Worm (Caenorhabditis elegans) whole organism, L2 larva: ENCODE measurements around the gene glb-20.

ENCODE experiments used
- F13H6.1 ChIP-seq: sonication (generic microtip); optimal IDR thresholded peaks from 2 replicates; lab custom pipeline; 2016; ENCODE audit warnings: missing genetic modification characterization, missing compliant biosample characterization
- R02D3.7 ChIP-seq: fragments of 150-350 bp; optimal IDR thresholded peaks from 2 replicates; lab custom pipeline; 2014; ENCODE audit warnings: missing biosample characterization, missing genetic modification characterization
- Y55F3AM.14 ChIP-seq: fragments of 200-800 bp; sonication (Bioruptor generic); optimal IDR thresholded peaks from 2 replicates; lab custom pipeline; 2018; ENCODE audit warnings: mild to moderate bottlenecking, missing genetic modification characterization, missing compliant biosample characterization
- ZK546.5 ChIP-seq: sonication (generic microtip); optimal IDR thresholded peaks from 2 replicates; lab custom pipeline; 2017; ENCODE audit warnings: missing biosample characterization, missing genetic modification characterization
- alr-1 ChIP-seq: fragments of 150-350 bp; optimal IDR thresholded peaks from 2 replicates; lab custom pipeline; 2014; ENCODE audit warnings: missing biosample characterization, missing genetic modification characterization
- ama-1 ChIP-seq: fragments of 150-350 bp; optimal IDR thresholded peaks from 2 replicates; lab custom pipeline; 2018; ENCODE audit warnings: inconsistent platforms
- blmp-1 ChIP-seq: sonication (generic microtip); optimal IDR thresholded peaks from 2 replicates; lab custom pipeline; 2017; ENCODE audit warnings: missing genetic modification characterization, mild to moderate bottlenecking, missing compliant biosample characterization, antibody characterized with exemption, moderate library complexity; ENCODE audit not compliant: insufficient read depth
- ceh-82 ChIP-seq: fragments of 150-350 bp; optimal IDR thresholded peaks from 2 replicates; lab custom pipeline; 2014; ENCODE audit warnings: missing biosample characterization, missing genetic modification characterization
- dmd-4 ChIP-seq: sonication (generic microtip); optimal IDR thresholded peaks from 2 replicates; lab custom pipeline; 2017; ENCODE audit warnings: missing biosample characterization, missing genetic modification characterization
- egl-27 ChIP-seq: sonication (generic microtip); optimal IDR thresholded peaks from 3 replicates; lab custom pipeline; 2017; ENCODE audit warnings: missing biosample characterization, missing genetic modification reagents, missing genetic modification characterization
- elt-1 ChIP-seq: fragments of 150-350 bp; optimal IDR thresholded peaks from 2 replicates; lab custom pipeline; 2014; ENCODE audit warnings: missing biosample characterization, missing genetic modification characterization
- elt-3 ChIP-seq: sonication (generic microtip); optimal IDR thresholded peaks from 2 replicates; lab custom pipeline; 2017; ENCODE audit warnings: missing biosample characterization, missing genetic modification characterization
- fos-1 ChIP-seq: fragments of 150-350 bp; optimal IDR thresholded peaks from 2 replicates; lab custom pipeline; 2014; ENCODE audit warnings: missing biosample characterization, missing genetic modification characterization
- lin-11 ChIP-seq: fragments of 150-350 bp; sonication (generic microtip); optimal IDR thresholded peaks from 2 replicates; lab custom pipeline; 2014; ENCODE audit warnings: missing biosample characterization, missing genetic modification characterization, inconsistent platforms, mixed read lengths
- lin-13 ChIP-seq: fragments of 150-350 bp; optimal IDR thresholded peaks from 2 replicates; lab custom pipeline; 2014; ENCODE audit warnings: missing biosample characterization, missing genetic modification reagents, missing genetic modification characterization
- lin-39 ChIP-seq: fragments of 150-350 bp; optimal IDR thresholded peaks from 2 replicates; lab custom pipeline; 2014; ENCODE audit warnings: missing biosample characterization, missing genetic modification reagents, missing genetic modification characterization
- lsy-2 ChIP-seq, 2 experiments: fragments of 150-350 bp in 1 of 2; sonication (generic microtip) in 1 of 2; optimal IDR thresholded peaks; 2 replicates each; lab custom pipeline; 2014 to 2017; ENCODE audit warnings: missing biosample characterization in 2 of 2, missing genetic modification characterization in 2 of 2
- mbf-1 ChIP-seq: sonication (generic microtip); optimal IDR thresholded peaks from 2 replicates; lab custom pipeline; 2017; ENCODE audit warnings: missing biosample characterization, missing genetic modification characterization
- mdl-1 ChIP-seq, 2 experiments: fragments of 150-350 bp in 1 of 2; sonication (generic microtip) in 1 of 2; optimal IDR thresholded peaks; 2 replicates each; lab custom pipeline; 2017; ENCODE audit warnings: missing biosample characterization in 2 of 2, missing genetic modification characterization in 2 of 2
- nhr-10 ChIP-seq: sonication (generic microtip); optimal IDR thresholded peaks from 2 replicates; lab custom pipeline; 2017; ENCODE audit warnings: missing biosample characterization, missing genetic modification characterization
- nhr-11 ChIP-seq: fragments of 150-350 bp; optimal IDR thresholded peaks from 2 replicates; lab custom pipeline; 2014; ENCODE audit warnings: missing biosample characterization, missing genetic modification characterization
- nhr-12 ChIP-seq: fragments of 150-350 bp; optimal IDR thresholded peaks from 2 replicates; lab custom pipeline; 2014; ENCODE audit warnings: missing biosample characterization, missing genetic modification characterization
- nhr-129 ChIP-seq: fragments of 150-350 bp; optimal IDR thresholded peaks from 2 replicates; lab custom pipeline; 2014; ENCODE audit warnings: missing biosample characterization, missing genetic modification characterization
- nhr-21 ChIP-seq: fragments of 150-350 bp; optimal IDR thresholded peaks from 2 replicates; lab custom pipeline; 2014; ENCODE audit warnings: missing biosample characterization, missing genetic modification characterization
- nhr-23 ChIP-seq: fragments of 150-350 bp; optimal IDR thresholded peaks from 2 replicates; lab custom pipeline; 2014; ENCODE audit warnings: missing biosample characterization, missing genetic modification reagents, missing genetic modification characterization
- nhr-237 ChIP-seq: fragments of 150-350 bp; optimal IDR thresholded peaks from 2 replicates; lab custom pipeline; 2014; ENCODE audit warnings: missing biosample characterization, missing genetic modification characterization
- nhr-25 ChIP-seq: fragments of 150-350 bp; sonication (generic microtip); optimal IDR thresholded peaks from 3 replicates; lab custom pipeline; 2014; ENCODE audit warnings: missing biosample characterization, missing genetic modification characterization
- nhr-6 ChIP-seq: fragments of 150-350 bp; optimal IDR thresholded peaks from 2 replicates; lab custom pipeline; 2014; ENCODE audit warnings: missing biosample characterization, missing genetic modification characterization
- nhr-77 ChIP-seq: fragments of 150-350 bp; optimal IDR thresholded peaks from 2 replicates; lab custom pipeline; 2014; ENCODE audit warnings: missing biosample characterization, missing genetic modification characterization
- peb-1 ChIP-seq: fragments of 150-350 bp; optimal IDR thresholded peaks from 2 replicates; lab custom pipeline; 2014; ENCODE audit warnings: missing biosample characterization, missing genetic modification characterization
- skn-1 ChIP-seq: sonication (generic microtip); optimal IDR thresholded peaks from 2 replicates; lab custom pipeline; 2017; ENCODE audit warnings: missing biosample characterization, missing genetic modification characterization
- sma-3 ChIP-seq: sonication (generic microtip); optimal IDR thresholded peaks from 2 replicates; lab custom pipeline; 2016; ENCODE audit warnings: missing genetic modification reagents, missing genetic modification characterization, missing compliant biosample characterization
- sma-9 ChIP-seq, 2 experiments: fragments of 150-350 bp in 1 of 2; sonication (generic microtip) in 1 of 2; optimal IDR thresholded peaks; 2 replicates each; lab custom pipeline; 2014 to 2016; ENCODE audit warnings: missing genetic modification characterization in 2 of 2, mild to moderate bottlenecking in 1 of 2, missing biosample characterization in 1 of 2, missing compliant biosample characterization in 1 of 2, missing genetic modification reagents in 1 of 2, moderate library complexity in 1 of 2
- unc-55 ChIP-seq: fragments of 150-350 bp; sonication (generic microtip); optimal IDR thresholded peaks from 3 replicates; lab custom pipeline; 2014; ENCODE audit warnings: missing biosample characterization, missing genetic modification reagents, missing genetic modification characterization
- unc-62 ChIP-seq: fragments of 150-350 bp; optimal IDR thresholded peaks from 2 replicates; lab custom pipeline; 2014; ENCODE audit warnings: missing biosample characterization, missing genetic modification reagents, missing genetic modification characterization
- ztf-1 ChIP-seq: fragments of 200-800 bp; sonication (Bioruptor generic); conservative IDR thresholded peaks from 2 replicates; pipeline ENCODE4 v1.3.6; 2022; ENCODE audit warnings: missing genetic modification characterization, missing compliant biosample characterization
- ztf-4 ChIP-seq: fragments of 150-350 bp; optimal IDR thresholded peaks from 2 replicates; lab custom pipeline; 2014; ENCODE audit warnings: missing biosample characterization, missing genetic modification characterization

The glb-20 gene

ce11 chrX:13510997-13511396 lies 45.0 kb downstream of the glb-20 start, which contains the start of gene col-185:
Gene col-185 (minus strand): TSS chrX:13511097.
- TF ChIP-seq nhr-11 (tag; lab: Kevin White, UChicago) = no peak
- no peak for TF ChIP-seq sma-9 (GFP tag; optimal IDR thresholded peaks at IDR 0.05; lab: Kevin White, UChicago)
- no peak for TF ChIP-seq sma-9 (tag; optimal IDR thresholded peaks at IDR 0.05; lab: Kevin White, UChicago)
- TF ChIP-seq nhr-23 (tag; lab: Kevin White, UChicago) = no peak
- no peak for TF ChIP-seq dmd-4 (tag; lab: Kevin White, UChicago)
- no peak for TF ChIP-seq ceh-82 (tag; lab: Kevin White, UChicago)
- no peak for TF ChIP-seq unc-62 (GFP tag; lab: Kevin White, UChicago)
- no peak for TF ChIP-seq egl-27 (tag; lab: Kevin White, UChicago)
- TF ChIP-seq peb-1 (tag; lab: Kevin White, UChicago) = no peak
- TF ChIP-seq mdl-1 (tag; optimal IDR thresholded peaks at IDR 0.05; lab: Kevin White, UChicago) = no peak
- no peak for TF ChIP-seq lin-39
- no peak for TF ChIP-seq fos-1 (tag; lab: Kevin White, UChicago)
- no peak for TF ChIP-seq mbf-1 (tag; lab: Kevin White, UChicago)
- no peak for TF ChIP-seq Y55F3AM.14 (GFP tag; lab: Kevin White, UChicago)
- TF ChIP-seq ZK546.5 (tag; lab: Kevin White, UChicago) = no peak
- no peak for TF ChIP-seq unc-55 (GFP tag; lab: Kevin White, UChicago)
- TF ChIP-seq sma-3 (GFP tag; lab: Kevin White, UChicago) = no peak
- TF ChIP-seq nhr-12 (tag; lab: Kevin White, UChicago) = no peak

- TF ChIP-seq unc-55 (GFP tag; lab: Kevin White, UChicago) = no peak
- no peak for TF ChIP-seq nhr-11 (tag; lab: Kevin White, UChicago)
- no peak for TF ChIP-seq peb-1 (tag; lab: Kevin White, UChicago)
- no peak for TF ChIP-seq mdl-1 (tag; optimal IDR thresholded peaks at IDR 0.05; lab: Kevin White, UChicago)
- TF ChIP-seq alr-1 (tag; lab: Kevin White, UChicago) = no peak
- no peak for TF ChIP-seq lsy-2 (tag; optimal IDR thresholded peaks at IDR 0.05; lab: Kevin White, UChicago)
- TF ChIP-seq ztf-1 = no peak
- no peak for TF ChIP-seq skn-1 (tag; lab: Kevin White, UChicago)
- no peak for TF ChIP-seq ztf-4 (tag; lab: Kevin White, UChicago)
- TF ChIP-seq nhr-129 (tag; lab: Kevin White, UChicago) = no peak
- no peak for TF ChIP-seq elt-3 (tag; lab: Kevin White, UChicago)
- no peak for TF ChIP-seq nhr-237
- no peak for TF ChIP-seq lin-39
- no peak for TF ChIP-seq F13H6.1 (tag; lab: Kevin White, UChicago)
- TF ChIP-seq ama-1 (lab: Kevin White, UChicago) = no peak
- TF ChIP-seq blmp-1 = no peak
Observed at ce11 chrX:13510234-13510837, 45.6 kb downstream of the glb-20 start.

- TF ChIP-seq blmp-1 (no peak), F13H6.1 (tag; lab: Kevin White, UChicago) (no peak), nhr-10 (tag; lab: Kevin White, UChicago) (no peak), nhr-25 (no peak), fos-1 (tag; lab: Kevin White, UChicago) (no peak), R02D3.7 (tag; lab: Kevin White, UChicago) (no peak), nhr-21 (tag; lab: Kevin White, UChicago) (no peak), lin-13 (no peak), lin-11 (tag; lab: Kevin White, UChicago) (no peak), Y55F3AM.14 (GFP tag; lab: Kevin White, UChicago) (no peak), nhr-77 (no peak), nhr-12 (tag; lab: Kevin White, UChicago) (no peak), nhr-6 (tag; lab: Kevin White, UChicago) (no peak), elt-1 (tag; lab: Kevin White, UChicago) (no peak), peb-1 (tag; lab: Kevin White, UChicago) (no peak), skn-1 (tag; lab: Kevin White, UChicago) (no peak), ztf-1 (no peak), nhr-129 (tag; lab: Kevin White, UChicago) (no peak), nhr-23 (tag; lab: Kevin White, UChicago) (no peak), unc-55 (GFP tag; lab: Kevin White, UChicago) (no peak)
Observed at ce11 chrX:13507233-13507632, 48.7 kb downstream of the glb-20 start, which contains the start of gene H06A10.1. Gene H06A10.1 (plus strand): TSS chrX:13507533.
